Fruit fly (Drosophila melanogaster) S2 (cell line): ENCODE measurements around the gene CG8750.

Experiments used
- CG8478 ChIP-seq: fragments of >200 bp; optimal IDR thresholded peaks from 2 replicates; lab custom pipeline; 2018
- CTCF ChIP-seq, 2 experiments: fragments of >200 bp; optimal IDR thresholded peaks; 2 replicates each; lab custom pipeline; 2018

DNA sequence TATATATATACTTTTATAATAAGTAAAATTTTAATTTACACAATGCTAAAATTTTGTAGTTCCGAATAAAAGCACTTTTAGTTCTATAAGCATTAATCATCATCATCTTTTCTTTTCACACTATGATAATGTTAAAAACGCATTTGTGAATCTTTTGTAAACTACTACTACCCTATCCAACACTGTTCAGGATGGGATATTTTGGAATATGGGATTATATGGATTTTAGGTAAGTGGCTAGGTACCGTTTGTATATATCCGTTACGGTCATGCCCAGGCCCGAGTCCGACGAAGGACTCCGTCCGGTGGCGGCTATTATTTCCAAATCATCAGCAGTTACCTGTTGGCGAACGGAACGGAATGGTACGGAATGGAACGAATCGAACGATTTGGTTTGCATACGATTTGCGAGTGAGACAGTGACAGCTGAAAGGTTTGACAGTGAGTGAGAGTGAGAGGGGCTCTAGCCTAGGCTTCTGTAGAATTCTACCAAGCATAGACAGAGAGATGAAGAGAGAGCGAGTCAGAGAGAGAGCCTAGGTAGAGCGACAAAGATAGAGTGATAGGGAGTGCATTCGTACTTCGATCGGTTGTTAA is 41.7 kb upstream of the CG8750 start:
- TF ChIP-seq CG8478 (lab: Kevin White, UChicago): no peak
- TF ChIP-seq CTCF (optimal IDR thresholded peaks at IDR 0.05; lab: Kevin White, UChicago): no peak
